Fruit fly (Drosophila melanogaster) S2 (cell line): ENCODE results near the gene Tmtc1.

Source experiments
- CG8478 ChIP-seq: fragments of >200 bp; optimal IDR thresholded peaks from 2 replicates; lab custom pipeline; 2018
- CTCF ChIP-seq, 2 experiments: fragments of >200 bp; optimal IDR thresholded peaks; 2 replicates each; lab custom pipeline; 2018

DNA sequence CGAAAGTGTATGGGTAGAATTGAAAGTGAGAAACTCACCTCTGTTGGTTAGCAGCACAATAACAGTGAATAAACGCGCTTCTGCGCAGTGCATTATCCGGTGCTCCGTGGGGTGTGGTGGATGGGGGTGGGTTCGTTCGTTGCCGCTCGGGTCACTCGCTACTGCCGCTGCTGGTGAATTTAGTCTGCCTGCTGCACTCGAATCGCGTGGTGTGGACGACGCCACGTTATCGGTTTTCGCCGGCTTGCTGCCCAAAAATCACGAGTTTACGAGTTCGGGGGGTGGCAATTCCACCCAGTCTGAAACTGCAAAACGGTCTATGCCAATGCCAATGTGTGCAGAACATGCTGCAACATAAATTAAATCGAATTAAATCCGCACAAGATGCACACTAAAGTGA is at the start of gene Tmtc1:
- TF ChIP-seq CG8478 (lab: Kevin White, UChicago) (no peak), CTCF (optimal IDR thresholded peaks at IDR 0.05; lab: Kevin White, UChicago) (no peak)
